Fruit fly (Drosophila melanogaster) whole organism, pupa: ENCODE data around the gene CG43137.

Experiments used
- CG10348 ChIP-seq: fragments of 200-800 bp; sonication (Bioruptor generic); IDR thresholded peaks from 2 replicates; pipeline ENCODE4 v1.3.6; 2022; ENCODE audit warnings: missing biosample characterization, missing genetic modification characterization
- CG12605 ChIP-seq: fragments of 200-800 bp; sonication (Bioruptor generic); IDR thresholded peaks from 2 replicates; pipeline ENCODE4 v1.3.6; 2022; ENCODE audit warnings: missing biosample characterization, missing genetic modification characterization
- CG13204 ChIP-seq: fragments of 200-800 bp; sonication (Bioruptor generic); optimal IDR thresholded peaks from 2 replicates; lab custom pipeline; 2018; ENCODE audit warnings: missing biosample characterization, mild to moderate bottlenecking, missing genetic modification characterization, moderate library complexity
- CG14655 ChIP-seq: fragments of 200-800 bp; sonication (Bioruptor generic); optimal IDR thresholded peaks from 3 replicates; lab custom pipeline; 2017; ENCODE audit warnings: mild to moderate bottlenecking, missing biosample characterization, missing genetic modification reagents, missing genetic modification characterization
- CG15710 ChIP-seq: fragments of 200-800 bp; sonication (Bioruptor generic); optimal IDR thresholded peaks from 2 replicates; lab custom pipeline; 2018; ENCODE audit warnings: missing biosample characterization, mild to moderate bottlenecking, missing genetic modification characterization, moderate library complexity
- CG17806 ChIP-seq: fragments of 200-800 bp; sonication (Bioruptor generic); optimal IDR thresholded peaks from 2 replicates; lab custom pipeline; 2018; ENCODE audit warnings: missing biosample characterization, mild to moderate bottlenecking, missing genetic modification characterization, moderate library complexity
- CG32121 ChIP-seq: fragments of 200-800 bp; sonication (Bioruptor generic); IDR thresholded peaks from 2 replicates; pipeline ENCODE4 v1.3.6; 2022; ENCODE audit warnings: missing biosample characterization, missing genetic modification characterization
- CG34367 ChIP-seq: fragments of 200-800 bp; sonication (Bioruptor generic); optimal IDR thresholded peaks from 2 replicates; lab custom pipeline; 2018; ENCODE audit warnings: missing biosample characterization, mild to moderate bottlenecking, missing genetic modification characterization
- CG4496 ChIP-seq: fragments of 200-800 bp; sonication (Bioruptor generic); IDR thresholded peaks from 3 replicates; pipeline ENCODE4 v1.3.6; 2022; ENCODE audit warnings: missing biosample characterization, missing genetic modification characterization
- CG8159 ChIP-seq: fragments of 200-800 bp; sonication (Bioruptor generic); optimal IDR thresholded peaks from 3 replicates; lab custom pipeline; 2018; ENCODE audit warnings: missing biosample characterization, mild to moderate bottlenecking, missing genetic modification characterization, moderate library complexity
- CG8301 ChIP-seq: fragments of 200-800 bp; sonication (Bioruptor generic); optimal IDR thresholded peaks from 2 replicates; lab custom pipeline; 2018; ENCODE audit warnings: missing biosample characterization, mild to moderate bottlenecking, missing genetic modification characterization
- CG9948 ChIP-seq: fragments of 200-800 bp; sonication (Bioruptor generic); optimal IDR thresholded peaks from 2 replicates; lab custom pipeline; 2018; ENCODE audit warnings: missing biosample characterization, mild to moderate bottlenecking, missing genetic modification characterization, moderate library complexity
- D1 ChIP-seq: fragments of 200-800 bp; sonication (Bioruptor generic); optimal IDR thresholded peaks from 2 replicates; lab custom pipeline; 2018; ENCODE audit warnings: missing biosample characterization, mild to moderate bottlenecking, missing genetic modification characterization, moderate library complexity
- EcR ChIP-seq: fragments of 200-800 bp; sonication (Bioruptor generic); optimal IDR thresholded peaks from 3 replicates; lab custom pipeline; 2019; ENCODE audit warnings: missing biosample characterization, missing genetic modification characterization, mild to moderate bottlenecking, moderate library complexity, missing genetic modification reagents
- Ets98B ChIP-seq: fragments of 200-800 bp; sonication (Bioruptor generic); IDR thresholded peaks from 2 replicates; pipeline ENCODE4 v1.3.6; 2022; ENCODE audit warnings: missing biosample characterization, missing genetic modification characterization
- Pif1A ChIP-seq: fragments of 200-800 bp; sonication (Bioruptor generic); optimal IDR thresholded peaks from 3 replicates; lab custom pipeline; 2016; ENCODE audit warnings: missing biosample characterization, missing genetic modification characterization
- Pif1B ChIP-seq: fragments of 200-800 bp; sonication (Bioruptor generic); optimal IDR thresholded peaks from 3 replicates; lab custom pipeline; 2016; ENCODE audit warnings: missing biosample characterization, missing genetic modification characterization
- Snoo ChIP-seq: fragments of 200-800 bp; sonication (Bioruptor generic); optimal IDR thresholded peaks from 3 replicates; lab custom pipeline; 2017; ENCODE audit warnings: missing biosample characterization, mild to moderate bottlenecking, missing genetic modification characterization, inconsistent platforms
- fd96Ca ChIP-seq: fragments of 200-800 bp; sonication (Bioruptor generic); IDR thresholded peaks from 3 replicates; pipeline ENCODE4 v1.3.6; 2022; ENCODE audit warnings: missing biosample characterization, missing genetic modification characterization
- gl ChIP-seq: fragments of 200-800 bp; sonication (Bioruptor generic); optimal IDR thresholded peaks from 2 replicates; lab custom pipeline; 2018; ENCODE audit warnings: missing biosample characterization, mild to moderate bottlenecking, missing genetic modification characterization
- rn ChIP-seq: fragments of 200-800 bp; sonication (Bioruptor generic); IDR thresholded peaks from 2 replicates; pipeline ENCODE4 v1.3.6; 2022; ENCODE audit warnings: missing biosample characterization, missing genetic modification characterization

The CG43137 gene

dm6 chrX:5865051-5865450 lies at the start of gene CG43137:
CG43137 (minus strand) TSS chrX:5865151.
- no peak for TF ChIP-seq CG32121 (GFP tag; lab: Robert Waterston, UW)
- no peak for TF ChIP-seq CG8159 (tag; lab: Kevin White, UChicago)
- TF ChIP-seq Ets98B (GFP tag; lab: Robert Waterston, UW) = no peak
- no peak for TF ChIP-seq EcR (GFP tag; lab: Kevin White, UChicago)
- no peak for TF ChIP-seq CG8301 (tag; lab: Kevin White, UChicago)
- no peak for TF ChIP-seq Pif1A (GFP tag; lab: Kevin White, UChicago)
- no peak for TF ChIP-seq CG4496
- TF ChIP-seq CG34367 (tag; lab: Kevin White, UChicago) = no peak
- no peak for TF ChIP-seq CG14655 (GFP tag; lab: Kevin White, UChicago)
- no peak for TF ChIP-seq CG9948 (tag; lab: Kevin White, UChicago)
- no peak for TF ChIP-seq CG15710 (tag; lab: Kevin White, UChicago)
- TF ChIP-seq Snoo (tag; lab: Kevin White, UChicago) = no peak
- no peak for TF ChIP-seq CG10348 (GFP tag; lab: Robert Waterston, UW)
- TF ChIP-seq Pif1B (GFP tag; lab: Kevin White, UChicago) = no peak

dm6 chrX:5907916-5908315 lies 43.0 kb upstream of the CG43137 start, which contains the start of gene CG12236:
CG12236 (plus strand) TSS chrX:5908135.
- TF ChIP-seq CG15710 (tag; lab: Kevin White, UChicago) = peak; percentile 3
- TF ChIP-seq Ets98B (GFP tag; lab: Robert Waterston, UW) = no peak
- no peak for TF ChIP-seq CG8301 (tag; lab: Kevin White, UChicago)
- no peak for TF ChIP-seq CG10348 (GFP tag; lab: Robert Waterston, UW)
- TF ChIP-seq CG8159 (tag; lab: Kevin White, UChicago) = peak; percentile 16
- no peak; the same call in 2 of the 3 replicates for TF ChIP-seq CG4496
- TF ChIP-seq CG32121 (GFP tag; lab: Robert Waterston, UW) = no peak
- TF ChIP-seq Pif1B (GFP tag; lab: Kevin White, UChicago) = no peak
- no peak for TF ChIP-seq CG14655 (GFP tag; lab: Kevin White, UChicago)
- no peak for TF ChIP-seq CG13204
- no peak for TF ChIP-seq Pif1A (GFP tag; lab: Kevin White, UChicago)
- no peak for TF ChIP-seq D1 (tag; lab: Kevin White, UChicago)
- no peak for TF ChIP-seq CG17806
- TF ChIP-seq EcR (GFP tag; lab: Kevin White, UChicago) = peak; percentile 4
- no peak for TF ChIP-seq gl (tag; lab: Kevin White, UChicago)
- TF ChIP-seq CG12605 (GFP tag; lab: Robert Waterston, UW) = no peak
- peak; percentile 26 for TF ChIP-seq Snoo (tag; lab: Kevin White, UChicago)
- TF ChIP-seq CG9948 (tag; lab: Kevin White, UChicago) = no peak
- no peak for TF ChIP-seq CG34367 (tag; lab: Kevin White, UChicago)
- no peak for TF ChIP-seq rn (GFP tag; lab: Robert Waterston, UW)
- TF ChIP-seq fd96Ca = no peak
- TF ChIP-seq, all 21 proteins: peak for 4

DNA sequence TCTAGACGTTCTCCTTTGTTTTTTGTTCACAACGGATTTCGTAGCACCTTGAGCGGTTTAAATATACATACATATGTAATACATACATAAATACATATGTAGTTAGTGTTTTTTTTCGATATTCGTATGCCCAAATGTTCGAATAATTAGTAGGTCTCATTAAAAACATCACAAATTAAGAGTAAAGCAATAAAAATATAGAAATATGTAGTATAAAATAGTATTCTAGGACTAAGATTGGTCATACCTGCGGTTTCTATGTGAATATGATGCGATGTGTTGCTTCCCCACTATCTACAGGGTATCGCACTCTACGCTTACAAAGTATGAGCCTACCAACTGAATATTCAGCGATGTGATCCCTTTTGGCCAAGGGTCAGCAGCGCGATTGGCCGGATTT lies 40.5 kb upstream of the CG43137 start, which contains the start of gene CG4020:
Gene CG4020, plus strand, starts transcription at position 301 of the 400 bp plus-strand sequence.
- TF ChIP-seq EcR (GFP tag; lab: Kevin White, UChicago) = no peak
- TF ChIP-seq CG34367 (tag; lab: Kevin White, UChicago) = no peak
- no peak for TF ChIP-seq Pif1A (GFP tag; lab: Kevin White, UChicago)
- TF ChIP-seq CG14655 (GFP tag; lab: Kevin White, UChicago) = no peak
- TF ChIP-seq, all 21 proteins: peak for 0

DNA sequence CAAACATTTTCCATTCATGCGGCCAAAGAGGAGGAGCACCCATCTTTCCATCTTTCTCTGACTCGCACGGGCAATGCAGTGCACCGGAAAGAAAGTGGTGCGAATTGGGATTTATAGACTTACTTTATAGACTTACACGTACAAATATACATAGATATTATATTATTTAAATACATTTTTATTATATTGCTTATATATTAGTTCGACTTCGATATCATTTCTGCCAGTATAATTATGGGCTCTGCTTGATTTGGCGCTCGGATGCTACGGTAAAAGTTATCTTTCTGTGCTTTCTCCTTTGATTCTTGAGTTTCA lies 40.1 kb upstream of the CG43137 start:
- no peak for TF ChIP-seq Ets98B (GFP tag; lab: Robert Waterston, UW)
- TF ChIP-seq Pif1B (GFP tag; lab: Kevin White, UChicago) = no peak
- TF ChIP-seq Snoo (tag; lab: Kevin White, UChicago) = no peak
- TF ChIP-seq CG13204 = no peak
- TF ChIP-seq CG8301 (tag; lab: Kevin White, UChicago) = peak; percentile 24

DNA sequence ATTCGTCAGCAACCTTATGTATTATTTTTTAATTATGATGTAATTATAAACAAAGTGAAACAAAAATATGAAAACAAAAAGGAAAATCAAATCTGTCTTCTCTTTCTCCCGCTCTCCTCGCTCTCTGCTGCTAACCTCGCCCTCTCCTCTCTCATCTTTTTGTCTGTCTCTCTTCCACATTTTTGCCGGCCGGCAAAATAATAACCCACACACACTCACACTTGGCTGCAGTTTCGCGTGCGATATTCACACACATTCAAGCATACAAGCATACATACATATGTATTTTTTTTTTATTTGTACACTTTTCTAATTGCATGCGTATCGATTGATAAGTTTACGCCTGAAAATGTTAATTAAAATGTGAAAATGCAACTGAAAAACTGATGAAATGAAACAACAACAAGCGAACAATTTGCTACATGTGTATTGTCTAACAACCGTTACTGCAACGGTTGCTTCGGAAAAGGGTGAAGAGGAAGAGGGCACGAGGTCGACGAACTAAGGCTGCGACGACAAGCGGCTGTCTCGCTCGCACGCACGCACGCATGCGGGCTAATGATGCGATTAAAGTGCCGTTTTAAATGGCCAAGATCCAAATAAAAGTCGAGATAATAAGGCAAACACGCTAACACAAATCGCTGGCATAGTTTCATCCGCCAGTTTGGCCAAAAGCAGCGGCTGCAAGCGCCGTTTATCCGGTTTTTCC lies 39.6 kb upstream of the CG43137 start:
- peak; percentile 12; the same call in 1 of the 2 replicates for TF ChIP-seq Ets98B (GFP tag; lab: Robert Waterston, UW)
- TF ChIP-seq EcR (GFP tag; lab: Kevin White, UChicago) = peak; percentile 97
- peak; percentile 6 for TF ChIP-seq CG13204
- TF ChIP-seq CG8159 (tag; lab: Kevin White, UChicago) = no peak
- TF ChIP-seq Snoo (tag; lab: Kevin White, UChicago) = no peak
- TF ChIP-seq CG12605 (GFP tag; lab: Robert Waterston, UW) = peak; percentile 41; the same call in 1 of the 2 replicates
- no peak for TF ChIP-seq CG14655 (GFP tag; lab: Kevin White, UChicago)

DNA sequence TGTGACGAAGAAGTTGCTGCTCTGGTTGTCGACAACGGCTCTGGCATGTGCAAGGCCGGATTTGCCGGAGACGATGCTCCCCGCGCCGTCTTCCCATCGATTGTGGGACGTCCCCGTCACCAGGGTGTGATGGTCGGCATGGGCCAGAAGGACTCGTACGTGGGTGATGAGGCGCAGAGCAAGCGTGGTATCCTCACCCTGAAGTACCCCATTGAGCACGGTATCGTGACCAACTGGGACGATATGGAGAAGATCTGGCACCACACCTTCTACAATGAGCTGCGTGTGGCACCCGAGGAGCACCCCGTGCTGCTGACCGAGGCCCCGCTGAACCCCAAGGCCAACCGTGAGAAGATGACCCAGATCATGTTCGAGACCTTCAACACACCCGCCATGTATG lies 37.8 kb upstream of the CG43137 start:
- TF ChIP-seq gl (tag; lab: Kevin White, UChicago) (no peak), CG8301 (tag; lab: Kevin White, UChicago) (no peak), CG10348 (GFP tag; lab: Robert Waterston, UW) (no peak), CG4496 (no peak), Pif1A (GFP tag; lab: Kevin White, UChicago) (no peak), CG12605 (GFP tag; lab: Robert Waterston, UW) (no peak), Snoo (tag; lab: Kevin White, UChicago) (no peak), CG32121 (GFP tag; lab: Robert Waterston, UW) (no peak), Ets98B (GFP tag; lab: Robert Waterston, UW) (no peak), CG17806 (no peak), rn (GFP tag; lab: Robert Waterston, UW) (no peak), CG15710 (tag; lab: Kevin White, UChicago) (no peak), CG14655 (GFP tag; lab: Kevin White, UChicago) (no peak), CG34367 (tag; lab: Kevin White, UChicago) (no peak), CG13204 (no peak), fd96Ca (no peak), EcR (GFP tag; lab: Kevin White, UChicago) (no peak), CG9948 (tag; lab: Kevin White, UChicago) (no peak), D1 (tag; lab: Kevin White, UChicago) (no peak), Pif1B (GFP tag; lab: Kevin White, UChicago) (no peak)
